Fruit fly (Drosophila melanogaster) whole organism: ENCODE measurements around the gene Cpr62Ba.

Source experiments
- CG8478 ChIP-seq: fragments of >200 bp; optimal IDR thresholded peaks from 2 replicates; lab custom pipeline; 2018; ENCODE audit warnings: inconsistent platforms
- EcR ChIP-seq, 2 experiments: fragments of >200 bp; optimal IDR thresholded peaks; 2 replicates each; lab custom pipeline; 2017; ENCODE audit warnings: missing biosample characterization in 2 of 2, missing genetic modification characterization in 2 of 2, missing genetic modification reagents in 2 of 2
- pan ChIP-seq: fragments of >200 bp; optimal IDR thresholded peaks from 2 replicates; lab custom pipeline; 2017
- psq ChIP-seq: fragments of >200 bp; optimal IDR thresholded peaks from 2 replicates; lab custom pipeline; 2017
- usp ChIP-seq: fragments of >200 bp; optimal IDR thresholded peaks from 2 replicates; lab custom pipeline; 2017; ENCODE audit warnings: missing biosample characterization, missing genetic modification characterization, mixed read lengths

dm6 chr3L:1789339-1789738 lies 42.2 kb downstream of the Cpr62Ba start:
- no peak for TF ChIP-seq CG8478
- TF ChIP-seq EcR (GFP tag; optimal IDR thresholded peaks at IDR 0.05; lab: Kevin White, UChicago) = no peak
- no peak for TF ChIP-seq usp (GFP tag; lab: Kevin White, UChicago)
- TF ChIP-seq psq (lab: Kevin White, UChicago) = no peak
- no peak for TF ChIP-seq pan (lab: Kevin White, UChicago)
